Fruit fly (Drosophila melanogaster) whole organism, wandering third instar larva: ENCODE data around the gene CG34034.

Source experiments
- Abd-B ChIP-seq: fragments of >200 bp; optimal IDR thresholded peaks from 2 replicates; lab custom pipeline; 2017; ENCODE audit warnings: missing biosample characterization, missing genetic modification characterization
- CG9705 ChIP-seq: fragments of 200-800 bp; sonication (Bioruptor generic); optimal IDR thresholded peaks from 2 replicates; lab custom pipeline; 2018; ENCODE audit warnings: missing biosample characterization, mild to moderate bottlenecking, missing genetic modification characterization
- CrebA ChIP-seq: fragments of 200-800 bp; sonication (Bioruptor generic); optimal IDR thresholded peaks from 2 replicates; lab custom pipeline; 2016; ENCODE audit warnings: missing biosample characterization, mild to moderate bottlenecking, missing genetic modification characterization, borderline replicate concordance
- Dfd ChIP-seq: fragments of >200 bp; optimal IDR thresholded peaks from 2 replicates; lab custom pipeline; 2017; ENCODE audit warnings: missing biosample characterization, missing genetic modification characterization
- Dif ChIP-seq: fragments of 200-275, 200-300 bp; sonication (Bioruptor generic); optimal IDR thresholded peaks from 2 replicates; lab custom pipeline; 2018; ENCODE audit warnings: missing biosample characterization, missing genetic modification characterization; ENCODE audit not compliant: partially characterized antibody
- GATAd ChIP-seq: sonication (Bioruptor generic); optimal IDR thresholded peaks from 2 replicates; lab custom pipeline; 2016; ENCODE audit warnings: missing biosample characterization, missing genetic modification characterization
- HLH106 ChIP-seq: fragments of 200-800 bp; optimal IDR thresholded peaks from 3 replicates; lab custom pipeline; 2019; ENCODE audit warnings: missing biosample characterization, mild to moderate bottlenecking, missing genetic modification characterization, moderate library complexity
- Hnf4 ChIP-seq: fragments of 200-800 bp; sonication (Bioruptor generic); optimal IDR thresholded peaks from 2 replicates; lab custom pipeline; 2016; ENCODE audit warnings: missing biosample characterization, mild to moderate bottlenecking, missing genetic modification characterization
- Hr78 ChIP-seq: fragments of >200 bp; optimal IDR thresholded peaks from 2 replicates; lab custom pipeline; 2017; ENCODE audit warnings: missing biosample characterization, missing genetic modification characterization
- Hr83 ChIP-seq: fragments of 200-300 bp; sonication (Bioruptor generic); optimal IDR thresholded peaks from 2 replicates; lab custom pipeline; 2016; ENCODE audit warnings: missing biosample characterization, mild to moderate bottlenecking, missing genetic modification characterization, moderate library complexity; ENCODE audit not compliant: poor library complexity, severe bottlenecking
- Jra ChIP-seq: sonication (Bioruptor generic); optimal IDR thresholded peaks from 2 replicates; lab custom pipeline; 2016; ENCODE audit warnings: missing biosample characterization, missing genetic modification characterization
- Myc ChIP-seq: fragments of >200 bp; optimal IDR thresholded peaks from 2 replicates; lab custom pipeline; 2017
- N ChIP-seq: fragments of >200 bp; optimal IDR thresholded peaks from 2 replicates; lab custom pipeline; 2018; ENCODE audit warnings: missing biosample characterization, missing external identifiers, missing genetic modification characterization
- OdsH ChIP-seq: fragments of 200-800 bp; sonication (Bioruptor generic); optimal IDR thresholded peaks from 2 replicates; lab custom pipeline; 2016; ENCODE audit warnings: missing biosample characterization, mild to moderate bottlenecking, missing genetic modification characterization
- Rel ChIP-seq, 2 experiments: fragments of 200-800 bp; sonication (Bioruptor generic) in 1 of 2; optimal IDR thresholded peaks; 2 replicates in 1 of 2; 3 replicates in 1 of 2; lab custom pipeline; 2016 to 2019; ENCODE audit warnings: mild to moderate bottlenecking in 2 of 2, missing biosample characterization in 2 of 2, missing genetic modification characterization in 2 of 2, moderate library complexity in 1 of 2
- Sp1 ChIP-seq: fragments of 200-800 bp; sonication (Bioruptor generic); optimal IDR thresholded peaks from 3 replicates; lab custom pipeline; 2019; ENCODE audit warnings: missing biosample characterization, mild to moderate bottlenecking, missing genetic modification characterization, moderate library complexity
- Vsx2 ChIP-seq: fragments of 200-300, 225-300 bp; sonication (Bioruptor generic); optimal IDR thresholded peaks from 2 replicates; lab custom pipeline; 2018; ENCODE audit warnings: missing biosample characterization, missing genetic modification characterization; ENCODE audit not compliant: partially characterized antibody
- br ChIP-seq: fragments of 200-800 bp; sonication (Bioruptor generic); optimal IDR thresholded peaks from 2 replicates; lab custom pipeline; 2016; ENCODE audit warnings: missing biosample characterization, missing genetic modification characterization
- dl ChIP-seq, 2 experiments: fragments of 175-275, 200-275 bp in 1 of 2; fragments of 200-275 bp in 1 of 2; sonication (Bioruptor generic); optimal IDR thresholded peaks; lab custom pipeline; 2018; ENCODE audit warnings: mild to moderate bottlenecking in 2 of 2, missing biosample characterization in 2 of 2, missing genetic modification characterization in 2 of 2, moderate library complexity in 2 of 2; ENCODE audit not compliant: partially characterized antibody in 2 of 2, insufficient read depth in 1 of 2
- dmrt93B ChIP-seq: fragments of 200-800 bp; sonication (Bioruptor generic); optimal IDR thresholded peaks from 2 replicates; lab custom pipeline; 2018; ENCODE audit warnings: missing biosample characterization, mild to moderate bottlenecking, missing genetic modification characterization
- ey ChIP-seq: fragments of 200-800 bp; sonication (Bioruptor generic); optimal IDR thresholded peaks from 2 replicates; lab custom pipeline; 2016; ENCODE audit warnings: missing biosample characterization, missing genetic modification characterization
- foxo ChIP-seq, 2 experiments: fragments of 200-800 bp; sonication (Bioruptor generic); optimal IDR thresholded peaks; 2 replicates in 1 of 2; 3 replicates in 1 of 2; lab custom pipeline; 2016 to 2017; ENCODE audit warnings: missing biosample characterization in 2 of 2, missing genetic modification characterization in 2 of 2
- h ChIP-seq: fragments of 200-800 bp; sonication (Bioruptor generic); optimal IDR thresholded peaks from 3 replicates; lab custom pipeline; 2016; ENCODE audit warnings: missing biosample characterization, mild to moderate bottlenecking, missing genetic modification characterization
- jim ChIP-seq: fragments of 175-275, 200-325 bp; sonication (Bioruptor generic); optimal IDR thresholded peaks from 2 replicates; lab custom pipeline; 2016; ENCODE audit warnings: missing biosample characterization, mild to moderate bottlenecking, missing genetic modification characterization
- pan ChIP-seq: fragments of >200 bp; optimal IDR thresholded peaks from 2 replicates; lab custom pipeline; 2017
- psq ChIP-seq: fragments of 200-800 bp; sonication (Bioruptor generic); optimal IDR thresholded peaks from 3 replicates; lab custom pipeline; 2017; ENCODE audit warnings: missing biosample characterization, mild to moderate bottlenecking, missing genetic modification characterization, moderate library complexity
- rgr ChIP-seq: fragments of 200-800 bp; sonication (Bioruptor generic); optimal IDR thresholded peaks from 3 replicates; lab custom pipeline; 2016; ENCODE audit warnings: missing biosample characterization, mild to moderate bottlenecking, missing genetic modification characterization
- sage ChIP-seq: fragments of 200-800 bp; sonication (Bioruptor generic); optimal IDR thresholded peaks from 2 replicates; lab custom pipeline; 2016; ENCODE audit warnings: missing biosample characterization, mild to moderate bottlenecking, missing genetic modification characterization
- sv ChIP-seq: fragments of 200-800 bp; sonication (Bioruptor generic); optimal IDR thresholded peaks from 3 replicates; lab custom pipeline; 2016; ENCODE audit warnings: missing biosample characterization, missing genetic modification characterization
- tai ChIP-seq: sonication (Bioruptor generic); optimal IDR thresholded peaks from 2 replicates; lab custom pipeline; 2016; ENCODE audit warnings: missing biosample characterization, missing genetic modification characterization
- woc ChIP-seq: sonication (Bioruptor generic); optimal IDR thresholded peaks from 2 replicates; lab custom pipeline; 2016; ENCODE audit warnings: missing biosample characterization, mild to moderate bottlenecking, missing genetic modification characterization

Gene CG34034

dm6 chr3R:21748954-21749920 is 10.3 kb upstream of the CG34034 start, which contains the start of gene CG31233:
Gene CG31233, plus strand, starts transcription at chr3R:21749853.
- TF ChIP-seq GATAd (no peak), Sp1 (GFP tag; lab: Kevin White, UChicago) (no peak), Hnf4 (GFP tag; lab: Kevin White, UChicago) (no peak), CrebA (GFP tag; lab: Kevin White, UChicago) (no peak), Dif (no peak), OdsH (GFP tag; lab: Kevin White, UChicago) (no peak), rgr (GFP tag; lab: Kevin White, UChicago) (no peak), foxo (GFP tag; optimal IDR thresholded peaks at IDR 0.05; lab: Kevin White, UChicago) (no peak), Hr78 (GFP tag; lab: Kevin White, UChicago) (no peak), Hr83 (no peak), pan (no peak), ey (no peak), h (GFP tag; lab: Kevin White, UChicago) (no peak), Myc (lab: Kevin White, UChicago) (no peak), br (GFP tag; lab: Kevin White, UChicago) (no peak), woc (GFP tag; lab: Kevin White, UChicago) (no peak), Dfd (GFP tag; lab: Kevin White, UChicago) (no peak), sage (GFP tag; lab: Kevin White, UChicago) (no peak), Vsx2 (GFP tag; lab: Kevin White, UChicago) (no peak)
- TF ChIP-seq, all 38 proteins: peak for 0

- TF ChIP-seq Myc (lab: Kevin White, UChicago) (no peak), dmrt93B (GFP tag; lab: Kevin White, UChicago) (no peak), jim (no peak), Hr78 (GFP tag; lab: Kevin White, UChicago) (no peak), Dif (no peak), Hnf4 (GFP tag; lab: Kevin White, UChicago) (no peak), OdsH (GFP tag; lab: Kevin White, UChicago) (no peak), foxo (GFP tag; optimal IDR thresholded peaks at IDR 0.05; lab: Kevin White, UChicago) (no peak), CG9705 (GFP tag; lab: Kevin White, UChicago) (no peak), Rel (GFP tag; optimal IDR thresholded peaks at IDR 0.05; lab: Kevin White, UChicago) (no peak), Rel (tag; optimal IDR thresholded peaks at IDR 0.05; lab: Kevin White, UChicago) (no peak), Vsx2 (GFP tag; lab: Kevin White, UChicago) (no peak), h (GFP tag; lab: Kevin White, UChicago) (no peak), HLH106 (no peak), dl (GFP tag; optimal IDR thresholded peaks at IDR 0.05; lab: Kevin White, UChicago; ENCODE audit: insufficient read depth in 1 of 2, partially characterized antibody in 2 of 2) (no peak), sv (GFP tag; lab: Kevin White, UChicago) (no peak), Jra (GFP tag; lab: Kevin White, UChicago) (no peak), tai (no peak)
These were observed 7.0 kb upstream of the CG34034 start for dm6 chr3R:21745887-21746286.

dm6 chr3R:21744988-21745387 is 6.1 kb upstream of the CG34034 start, which contains the start of gene CG31343:
Gene CG31343, plus strand, starts transcription at chr3R:21745266.
- no peak for TF ChIP-seq rgr (GFP tag; lab: Kevin White, UChicago)
- no peak for TF ChIP-seq CrebA (GFP tag; lab: Kevin White, UChicago)
- no peak for TF ChIP-seq ey
- TF ChIP-seq dmrt93B (GFP tag; lab: Kevin White, UChicago), result no peak
- no peak for TF ChIP-seq Abd-B
- TF ChIP-seq sage (GFP tag; lab: Kevin White, UChicago), result no peak
- no peak for TF ChIP-seq pan
- no peak for TF ChIP-seq Sp1 (GFP tag; lab: Kevin White, UChicago)
- no peak for TF ChIP-seq N
- TF ChIP-seq HLH106, result no peak
- no peak for TF ChIP-seq psq (GFP tag; lab: Kevin White, UChicago)
- no peak for TF ChIP-seq Hnf4 (GFP tag; lab: Kevin White, UChicago)
- no peak for TF ChIP-seq h (GFP tag; lab: Kevin White, UChicago)
- TF ChIP-seq, all 38 proteins: peak for 0
